Worm (Caenorhabditis elegans) whole organism, mixed stage, embryonic: Measurements from ENCODE around the gene T28C12.1.

Source experiments
- ces-1 ChIP-seq: fragments of 150-350 bp; optimal IDR thresholded peaks from 2 replicates; lab custom pipeline; 2014; ENCODE audit warnings: missing biosample characterization, missing genetic modification reagents, missing genetic modification characterization
- lsy-2 ChIP-seq: fragments of 150-350 bp; optimal IDR thresholded peaks from 2 replicates; lab custom pipeline; 2014; ENCODE audit warnings: missing biosample characterization, missing genetic modification characterization

- no peak for TF ChIP-seq lsy-2 (tag; lab: Kevin White, UChicago)
- no peak for TF ChIP-seq ces-1 (GFP tag; lab: Kevin White, UChicago)
Observed at ce11 chrV:6342502-6342901, 10.8 kb downstream of the T28C12.1 start.
